Worm (Caenorhabditis elegans) whole organism, L2 larva: Measurements from ENCODE around the gene sptl-2.

ENCODE experiments used
- C34F6.9 ChIP-seq: fragments of 150-350 bp; optimal IDR thresholded peaks from 2 replicates; lab custom pipeline; 2014; ENCODE audit warnings: missing biosample characterization, missing genetic modification characterization
- F13H6.1 ChIP-seq: sonication (generic microtip); optimal IDR thresholded peaks from 2 replicates; lab custom pipeline; 2016; ENCODE audit warnings: missing genetic modification characterization, missing compliant biosample characterization
- R02D3.7 ChIP-seq: fragments of 150-350 bp; optimal IDR thresholded peaks from 2 replicates; lab custom pipeline; 2014; ENCODE audit warnings: missing biosample characterization, missing genetic modification characterization
- alr-1 ChIP-seq: fragments of 150-350 bp; optimal IDR thresholded peaks from 2 replicates; lab custom pipeline; 2014; ENCODE audit warnings: missing biosample characterization, missing genetic modification characterization
- ama-1 ChIP-seq: fragments of 150-350 bp; optimal IDR thresholded peaks from 2 replicates; lab custom pipeline; 2018; ENCODE audit warnings: inconsistent platforms
- blmp-1 ChIP-seq: sonication (generic microtip); optimal IDR thresholded peaks from 2 replicates; lab custom pipeline; 2017; ENCODE audit warnings: missing genetic modification characterization, mild to moderate bottlenecking, missing compliant biosample characterization, antibody characterized with exemption, moderate library complexity; ENCODE audit not compliant: insufficient read depth
- ceh-82 ChIP-seq: fragments of 150-350 bp; optimal IDR thresholded peaks from 2 replicates; lab custom pipeline; 2014; ENCODE audit warnings: missing biosample characterization, missing genetic modification characterization
- crh-2 ChIP-seq: sonication (generic microtip); optimal IDR thresholded peaks from 2 replicates; lab custom pipeline; 2017; ENCODE audit warnings: missing biosample characterization, missing genetic modification characterization
- dmd-4 ChIP-seq: sonication (generic microtip); optimal IDR thresholded peaks from 2 replicates; lab custom pipeline; 2017; ENCODE audit warnings: missing biosample characterization, missing genetic modification characterization
- egl-27 ChIP-seq: sonication (generic microtip); optimal IDR thresholded peaks from 3 replicates; lab custom pipeline; 2017; ENCODE audit warnings: missing biosample characterization, missing genetic modification reagents, missing genetic modification characterization
- elt-3 ChIP-seq: sonication (generic microtip); optimal IDR thresholded peaks from 2 replicates; lab custom pipeline; 2017; ENCODE audit warnings: missing biosample characterization, missing genetic modification characterization
- fos-1 ChIP-seq: fragments of 150-350 bp; optimal IDR thresholded peaks from 2 replicates; lab custom pipeline; 2014; ENCODE audit warnings: missing biosample characterization, missing genetic modification characterization
- gmeb-1 ChIP-seq: fragments of 150-350 bp; optimal IDR thresholded peaks from 2 replicates; lab custom pipeline; 2014; ENCODE audit warnings: missing biosample characterization, missing genetic modification characterization
- lin-13 ChIP-seq: fragments of 150-350 bp; optimal IDR thresholded peaks from 2 replicates; lab custom pipeline; 2014; ENCODE audit warnings: missing biosample characterization, missing genetic modification reagents, missing genetic modification characterization
- lin-39 ChIP-seq: fragments of 150-350 bp; optimal IDR thresholded peaks from 2 replicates; lab custom pipeline; 2014; ENCODE audit warnings: missing biosample characterization, missing genetic modification reagents, missing genetic modification characterization
- lsy-2 ChIP-seq, 2 experiments: fragments of 150-350 bp in 1 of 2; sonication (generic microtip) in 1 of 2; optimal IDR thresholded peaks; 2 replicates each; lab custom pipeline; 2014 to 2017; ENCODE audit warnings: missing biosample characterization in 2 of 2, missing genetic modification characterization in 2 of 2
- mbf-1 ChIP-seq: sonication (generic microtip); optimal IDR thresholded peaks from 2 replicates; lab custom pipeline; 2017; ENCODE audit warnings: missing biosample characterization, missing genetic modification characterization
- mdl-1 ChIP-seq, 2 experiments: fragments of 150-350 bp in 1 of 2; sonication (generic microtip) in 1 of 2; optimal IDR thresholded peaks; 2 replicates each; lab custom pipeline; 2017; ENCODE audit warnings: missing biosample characterization in 2 of 2, missing genetic modification characterization in 2 of 2
- nhr-11 ChIP-seq: fragments of 150-350 bp; optimal IDR thresholded peaks from 2 replicates; lab custom pipeline; 2014; ENCODE audit warnings: missing biosample characterization, missing genetic modification characterization
- nhr-12 ChIP-seq: fragments of 150-350 bp; optimal IDR thresholded peaks from 2 replicates; lab custom pipeline; 2014; ENCODE audit warnings: missing biosample characterization, missing genetic modification characterization
- nhr-129 ChIP-seq: fragments of 150-350 bp; optimal IDR thresholded peaks from 2 replicates; lab custom pipeline; 2014; ENCODE audit warnings: missing biosample characterization, missing genetic modification characterization
- nhr-21 ChIP-seq: fragments of 150-350 bp; optimal IDR thresholded peaks from 2 replicates; lab custom pipeline; 2014; ENCODE audit warnings: missing biosample characterization, missing genetic modification characterization
- nhr-23 ChIP-seq: fragments of 150-350 bp; optimal IDR thresholded peaks from 2 replicates; lab custom pipeline; 2014; ENCODE audit warnings: missing biosample characterization, missing genetic modification reagents, missing genetic modification characterization
- nhr-237 ChIP-seq: fragments of 150-350 bp; optimal IDR thresholded peaks from 2 replicates; lab custom pipeline; 2014; ENCODE audit warnings: missing biosample characterization, missing genetic modification characterization
- nhr-25 ChIP-seq: fragments of 150-350 bp; sonication (generic microtip); optimal IDR thresholded peaks from 3 replicates; lab custom pipeline; 2014; ENCODE audit warnings: missing biosample characterization, missing genetic modification characterization
- nhr-6 ChIP-seq: fragments of 150-350 bp; optimal IDR thresholded peaks from 2 replicates; lab custom pipeline; 2014; ENCODE audit warnings: missing biosample characterization, missing genetic modification characterization
- nhr-77 ChIP-seq: fragments of 150-350 bp; optimal IDR thresholded peaks from 2 replicates; lab custom pipeline; 2014; ENCODE audit warnings: missing biosample characterization, missing genetic modification characterization
- sem-4 ChIP-seq: fragments of 150-350 bp; optimal IDR thresholded peaks from 2 replicates; lab custom pipeline; 2014; ENCODE audit warnings: missing biosample characterization, missing genetic modification reagents, missing genetic modification characterization
- skn-1 ChIP-seq: sonication (generic microtip); optimal IDR thresholded peaks from 2 replicates; lab custom pipeline; 2017; ENCODE audit warnings: missing biosample characterization, missing genetic modification characterization
- sma-3 ChIP-seq: sonication (generic microtip); optimal IDR thresholded peaks from 2 replicates; lab custom pipeline; 2016; ENCODE audit warnings: missing genetic modification reagents, missing genetic modification characterization, missing compliant biosample characterization
- sma-9 ChIP-seq, 2 experiments: fragments of 150-350 bp in 1 of 2; sonication (generic microtip) in 1 of 2; optimal IDR thresholded peaks; 2 replicates each; lab custom pipeline; 2014 to 2016; ENCODE audit warnings: missing genetic modification characterization in 2 of 2, mild to moderate bottlenecking in 1 of 2, missing biosample characterization in 1 of 2, missing compliant biosample characterization in 1 of 2, missing genetic modification reagents in 1 of 2, moderate library complexity in 1 of 2
- snpc-4 ChIP-seq: fragments of 150-350 bp; optimal IDR thresholded peaks from 2 replicates; lab custom pipeline; 2014; ENCODE audit warnings: missing biosample characterization, missing genetic modification characterization
- unc-55 ChIP-seq: fragments of 150-350 bp; sonication (generic microtip); optimal IDR thresholded peaks from 3 replicates; lab custom pipeline; 2014; ENCODE audit warnings: missing biosample characterization, missing genetic modification reagents, missing genetic modification characterization
- unc-62 ChIP-seq: fragments of 150-350 bp; optimal IDR thresholded peaks from 2 replicates; lab custom pipeline; 2014; ENCODE audit warnings: missing biosample characterization, missing genetic modification reagents, missing genetic modification characterization
- zag-1 ChIP-seq: fragments of 150-350 bp; optimal IDR thresholded peaks from 2 replicates; lab custom pipeline; 2014; ENCODE audit warnings: missing biosample characterization, missing genetic modification characterization
- ztf-4 ChIP-seq: fragments of 150-350 bp; optimal IDR thresholded peaks from 2 replicates; lab custom pipeline; 2014; ENCODE audit warnings: missing biosample characterization, missing genetic modification characterization

Gene sptl-2

ce11 chrV:8027429-8028142 lies 10.6 kb downstream of the sptl-2 start:
- TF ChIP-seq elt-3 (tag; lab: Kevin White, UChicago) (no peak), fos-1 (no peak), nhr-11 (tag; lab: Kevin White, UChicago) (no peak), nhr-21 (no peak), zag-1 (tag; lab: Kevin White, UChicago) (no peak), dmd-4 (no peak), sma-9 (GFP tag; optimal IDR thresholded peaks at IDR 0.05; lab: Kevin White, UChicago) (peak; percentile 70), sma-9 (tag; optimal IDR thresholded peaks at IDR 0.05; lab: Kevin White, UChicago) (no peak), mdl-1 (tag; optimal IDR thresholded peaks at IDR 0.05; lab: Kevin White, UChicago) (no peak), unc-55 (GFP tag; lab: Kevin White, UChicago) (no peak), nhr-25 (tag; lab: Kevin White, UChicago) (peak; percentile 56), blmp-1 (peak; percentile 42), nhr-12 (tag; lab: Kevin White, UChicago) (no peak), nhr-237 (tag; lab: Kevin White, UChicago) (no peak), ztf-4 (tag; lab: Kevin White, UChicago) (no peak), R02D3.7 (no peak), sma-3 (GFP tag; lab: Kevin White, UChicago) (peak; percentile 18), ama-1 (lab: Kevin White, UChicago) (no peak), mbf-1 (tag; lab: Kevin White, UChicago) (no peak), F13H6.1 (tag; lab: Kevin White, UChicago) (no peak)

ce11 chrV:8028825-8029489 lies 11.9 kb downstream of the sptl-2 start, which contains the start of gene oma-2:
TSS of gene oma-2 (plus strand) at chrV:8029439.
- TF ChIP-seq gmeb-1 (tag; lab: Kevin White, UChicago) (no peak), lin-13 (GFP tag; lab: Kevin White, UChicago) (no peak), nhr-77 (tag; lab: Kevin White, UChicago) (no peak), mbf-1 (tag; lab: Kevin White, UChicago) (no peak), zag-1 (tag; lab: Kevin White, UChicago) (no peak), nhr-237 (tag; lab: Kevin White, UChicago) (no peak), unc-62 (GFP tag; lab: Kevin White, UChicago) (no peak), ceh-82 (tag; lab: Kevin White, UChicago) (no peak), crh-2 (tag; lab: Kevin White, UChicago) (no peak), nhr-129 (no peak), mdl-1 (tag; optimal IDR thresholded peaks at IDR 0.05; lab: Kevin White, UChicago) (no peak), fos-1 (no peak), ama-1 (lab: Kevin White, UChicago) (no peak), nhr-6 (tag; lab: Kevin White, UChicago) (no peak), elt-3 (tag; lab: Kevin White, UChicago) (no peak), skn-1 (tag; lab: Kevin White, UChicago) (no peak), nhr-11 (tag; lab: Kevin White, UChicago) (no peak)

- TF ChIP-seq unc-55 (GFP tag; lab: Kevin White, UChicago) (peak; percentile 64), mbf-1 (tag; lab: Kevin White, UChicago) (no peak), crh-2 (tag; lab: Kevin White, UChicago) (peak; percentile 50), gmeb-1 (tag; lab: Kevin White, UChicago) (peak; percentile 97), sem-4 (tag; lab: Kevin White, UChicago) (no peak), C34F6.9 (tag; lab: Kevin White, UChicago) (peak; percentile 66), skn-1 (tag; lab: Kevin White, UChicago) (no peak), nhr-129 (peak; percentile 13), nhr-25 (tag; lab: Kevin White, UChicago) (peak; percentile 29), elt-3 (tag; lab: Kevin White, UChicago) (no peak), sma-3 (GFP tag; lab: Kevin White, UChicago) (peak; percentile 43), snpc-4 (tag; lab: Kevin White, UChicago) (no peak), ztf-4 (tag; lab: Kevin White, UChicago) (no peak), nhr-11 (tag; lab: Kevin White, UChicago) (no peak), egl-27 (tag; lab: Kevin White, UChicago) (peak; percentile 4), alr-1 (no peak), nhr-237 (tag; lab: Kevin White, UChicago) (no peak), lsy-2 (tag; optimal IDR thresholded peaks at IDR 0.05; lab: Kevin White, UChicago) (peak in 1 of 2 experiments; percentile 76), nhr-23 (tag; lab: Kevin White, UChicago) (no peak), nhr-21 (peak; percentile 48), lin-39 (no peak), dmd-4 (no peak), sma-9 (GFP tag; optimal IDR thresholded peaks at IDR 0.05; lab: Kevin White, UChicago) (peak; percentile 42), sma-9 (tag; optimal IDR thresholded peaks at IDR 0.05; lab: Kevin White, UChicago) (no peak), lin-13 (GFP tag; lab: Kevin White, UChicago) (peak; percentile 35)
Observed at ce11 chrV:8031121-8031520, 14.1 kb downstream of the sptl-2 start, which contains the start of gene vars-1. TSS of gene vars-1 (plus strand) at chrV:8031411.
